Fruit fly (Drosophila melanogaster): ENCODE data around the gene CG42371.

Gene CG42371

DNA sequence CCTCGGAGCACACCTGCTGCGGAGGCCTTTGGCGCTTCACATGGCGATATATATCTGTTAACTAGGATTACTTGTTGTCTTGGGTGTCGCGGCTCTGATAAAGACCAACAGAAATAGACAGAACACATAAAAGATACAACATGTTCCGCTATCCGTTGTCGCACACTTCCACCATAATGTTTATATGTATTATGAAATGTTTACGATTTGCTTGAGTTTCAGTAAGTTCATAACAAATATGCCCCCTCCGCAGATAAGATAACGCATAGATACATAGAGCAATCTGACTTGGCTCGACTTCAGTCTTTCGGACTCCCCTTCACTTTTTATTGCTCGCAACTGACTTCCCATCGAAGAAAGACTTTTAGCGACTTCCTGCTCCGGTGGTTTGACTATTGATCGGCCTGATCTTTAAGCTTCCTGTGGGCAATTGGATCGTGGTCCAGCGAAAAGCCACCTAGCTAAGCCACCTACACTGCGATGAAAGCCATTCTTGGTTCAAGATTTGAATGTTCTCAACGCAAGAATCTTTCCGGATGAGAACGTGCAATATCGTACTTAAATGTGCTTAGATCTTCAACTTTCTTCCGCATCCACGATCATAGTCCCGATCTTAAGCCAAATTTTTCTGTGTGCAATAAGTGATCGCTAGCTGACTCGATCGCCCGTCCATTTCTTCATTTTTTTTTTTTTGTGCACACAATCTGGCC lies 48.7 kb downstream of the CG42371 start (continued):
- TF ChIP-seq nau (GFP tag; optimal IDR thresholded peaks at IDR 0.05), result peak; percentile 16
- no peak for TF ChIP-seq tio (GFP tag; optimal IDR thresholded peaks at IDR 0.05)
- TF ChIP-seq repo (GFP tag; optimal IDR thresholded peaks at IDR 0.05), result no peak
- TF ChIP-seq usp (GFP tag; optimal IDR thresholded peaks at IDR 0.05), result no peak
- no peak for TF ChIP-seq CG8290 (GFP tag; optimal IDR thresholded peaks at IDR 0.05)
- TF ChIP-seq CG8290 (tag; optimal IDR thresholded peaks at IDR 0.05), result peak in 1 of 2 experiments; percentile 57
- TF ChIP-seq sisA (GFP tag; IDR thresholded peaks at IDR 0.05), result no peak
- TF ChIP-seq Dip2 (GFP tag; IDR thresholded peaks at IDR 0.05), result no peak
- peak; percentile 4 for TF ChIP-seq Jarid2 (GFP tag; optimal IDR thresholded peaks at IDR 0.05)

DNA sequence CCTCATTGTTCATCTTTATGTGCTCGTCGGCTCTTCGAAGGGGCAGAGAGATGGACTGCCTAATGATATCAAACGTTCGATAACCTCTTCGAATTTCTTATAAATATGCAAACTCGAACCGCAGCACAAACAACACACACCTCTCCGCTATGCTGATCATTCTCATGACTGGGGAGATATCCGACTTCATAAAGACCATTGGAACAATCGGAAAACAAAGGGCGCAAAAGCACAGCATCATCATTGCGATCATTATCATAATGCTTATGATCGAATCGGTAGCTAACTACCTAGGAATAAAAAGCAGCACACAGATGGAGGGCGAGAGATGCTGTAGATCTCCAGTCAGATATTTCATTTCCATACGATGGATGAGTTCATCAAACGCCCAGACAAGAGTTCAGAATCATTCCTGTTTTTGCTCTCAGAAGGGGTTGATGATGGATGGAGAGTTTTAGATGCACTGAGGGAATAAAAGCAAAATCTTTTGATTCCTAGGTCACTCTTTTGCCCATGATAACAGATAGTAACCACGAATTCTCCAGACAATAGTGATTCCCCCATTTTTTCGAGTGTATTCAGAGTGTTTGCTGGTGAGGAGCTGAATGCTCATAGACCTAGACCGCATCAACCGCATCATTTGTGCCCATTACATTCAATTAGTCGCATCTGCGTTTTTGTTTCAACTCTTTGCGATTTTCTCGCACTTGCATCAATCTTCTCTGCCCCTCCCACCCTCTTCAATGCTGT lies 49.9 kb downstream of the CG42371 start:
- no peak for TF ChIP-seq CG10209 (GFP tag; optimal IDR thresholded peaks at IDR 0.05)
- TF ChIP-seq lab (GFP tag; optimal IDR thresholded peaks at IDR 0.05), result peak; percentile 8
- TF ChIP-seq CG2678 (tag; optimal IDR thresholded peaks at IDR 0.05), result peak; percentile 14
- TF ChIP-seq Kr (GFP tag; optimal IDR thresholded peaks at IDR 0.05), result peak; percentile 39
- TF ChIP-seq C15 (GFP tag; IDR thresholded peaks at IDR 0.05), result no peak
- no peak for TF ChIP-seq Fer2 (tag; optimal IDR thresholded peaks at IDR 0.05)
- TF ChIP-seq unpg (GFP tag; optimal IDR thresholded peaks at IDR 0.05), result peak; percentile 27
- peak; percentile 82; the same call in 2 of the 4 replicates for TF ChIP-seq chinmo (GFP tag; IDR thresholded peaks at IDR 0.05; ENCODE audit: partially characterized antibody)
- TF ChIP-seq CG2202 (tag; optimal IDR thresholded peaks at IDR 0.05), result no peak
- no peak for TF ChIP-seq CG31224 (GFP tag; IDR thresholded peaks at IDR 0.05)
- no peak for TF ChIP-seq NK7.1 (GFP tag; optimal IDR thresholded peaks at IDR 0.05)
- no peak for TF ChIP-seq Fer3 (tag; optimal IDR thresholded peaks at IDR 0.05)
- no peak for TF ChIP-seq CG30020 (tag; optimal IDR thresholded peaks at IDR 0.05)
- TF ChIP-seq Jarid2 (GFP tag; optimal IDR thresholded peaks at IDR 0.05), result no peak
- no peak for TF ChIP-seq chif (GFP tag; optimal IDR thresholded peaks at IDR 0.05)
- TF ChIP-seq CG10543 (GFP tag; optimal IDR thresholded peaks at IDR 0.05), result no peak
- no peak for TF ChIP-seq dmrt99B (tag; optimal IDR thresholded peaks at IDR 0.05)
- TF ChIP-seq CG9817 (tag; optimal IDR thresholded peaks at IDR 0.05), result no peak
- TF ChIP-seq Blimp-1 (GFP tag; optimal IDR thresholded peaks at IDR 0.05), result peak; percentile 16
- peak; percentile 53; the same call in 1 of the 2 replicates for TF ChIP-seq vvl (GFP tag; IDR thresholded peaks at IDR 0.05)
- TF ChIP-seq NFAT (GFP tag; IDR thresholded peaks at IDR 0.05), result no peak
- TF ChIP-seq gcm2 (GFP tag; optimal IDR thresholded peaks at IDR 0.05), result no peak
- no peak for TF ChIP-seq CG7556 (GFP tag; optimal IDR thresholded peaks at IDR 0.05)
- TF ChIP-seq D19A (tag; optimal IDR thresholded peaks at IDR 0.05), result peak; percentile 12
- TF ChIP-seq tap (tag; optimal IDR thresholded peaks at IDR 0.05), result no peak
- no peak for TF ChIP-seq CG14965 (GFP tag; optimal IDR thresholded peaks at IDR 0.05; ENCODE audit: borderline replicate concordance)
- TF ChIP-seq zf30C (GFP tag; optimal IDR thresholded peaks at IDR 0.05), result peak; percentile 84
- peak; percentile 66 for TF ChIP-seq CG12769 (tag; optimal IDR thresholded peaks at IDR 0.05)
- TF ChIP-seq CG12104 (GFP tag; optimal IDR thresholded peaks at IDR 0.05), result no peak
- TF ChIP-seq CG17568 (GFP tag; optimal IDR thresholded peaks at IDR 0.05), result no peak
- TF ChIP-seq Bteb2 (GFP tag; optimal IDR thresholded peaks at IDR 0.05), result no peak
- TF ChIP-seq tio (GFP tag; optimal IDR thresholded peaks at IDR 0.05), result no peak
- no peak for TF ChIP-seq CG8388 (GFP tag; optimal IDR thresholded peaks at IDR 0.05)
- no peak for TF ChIP-seq CG6689 (GFP tag; IDR thresholded peaks at IDR 0.05)
- no peak for TF ChIP-seq CG8765 (GFP tag; IDR thresholded peaks at IDR 0.05)
- TF ChIP-seq gsb (GFP tag; IDR thresholded peaks at IDR 0.05), result 0 out of 2 replicates have a peak, but pooled peaks have one; percentile 13
- TF ChIP-seq HmgD (GFP tag; optimal IDR thresholded peaks at IDR 0.05), result no peak
- 0 out of 2 replicates have a peak, but pooled peaks have one; percentile 47 for TF ChIP-seq Drgx (GFP tag; IDR thresholded peaks at IDR 0.05)
- TF ChIP-seq CG10979 (tag; optimal IDR thresholded peaks at IDR 0.05), result no peak

Measured in whole organism, embryonic.